Worm (Caenorhabditis elegans): ENCODE data around the gene mma-1.

mma-1 gene

DNA sequence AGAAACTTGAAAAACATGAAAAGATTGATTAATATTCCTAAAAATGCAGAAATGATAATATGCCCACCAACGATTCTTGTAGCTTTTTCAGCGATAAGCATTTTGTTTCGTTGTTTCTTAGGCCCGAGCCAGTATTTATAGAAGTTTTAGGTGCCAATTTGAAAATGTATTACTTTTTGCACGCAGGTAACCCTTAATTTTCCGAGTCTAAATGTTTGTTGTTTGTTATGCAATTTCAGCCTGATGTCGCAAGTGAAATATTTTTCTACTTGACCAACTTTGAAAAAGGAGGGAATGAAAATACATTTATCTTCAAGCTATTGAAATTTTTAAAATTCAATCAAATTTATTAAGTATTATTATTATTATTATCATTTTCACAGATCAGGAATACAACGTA is 36.0 kb upstream of the mma-1 start, which contains the start of gene srx-113:
Gene srx-113 (minus strand): TSS at position 101 of the 400 bp plus-strand sequence.
- TF ChIP-seq nhr-77 (tag; optimal IDR thresholded peaks at IDR 0.05) = no peak
- TF ChIP-seq fkh-10 (GFP tag; optimal IDR thresholded peaks at IDR 0.05) = no peak
- TF ChIP-seq nhr-23 (tag; optimal IDR thresholded peaks at IDR 0.05) = no peak
- TF ChIP-seq egl-27 (tag; optimal IDR thresholded peaks at IDR 0.05) = no peak
- no peak for TF ChIP-seq hmg-11 (tag; optimal IDR thresholded peaks at IDR 0.05)
- no peak for TF ChIP-seq aly-2 (tag; optimal IDR thresholded peaks at IDR 0.05)
- TF ChIP-seq nhr-67 (tag; optimal IDR thresholded peaks at IDR 0.05) = no peak
- no peak for TF ChIP-seq nhr-11 (tag; optimal IDR thresholded peaks at IDR 0.05)
- TF ChIP-seq fos-1 (tag; optimal IDR thresholded peaks at IDR 0.05) = no peak
- no peak for TF ChIP-seq daf-12 (tag; optimal IDR thresholded peaks at IDR 0.05)
- TF ChIP-seq lin-39 (tag; optimal IDR thresholded peaks at IDR 0.05) = no peak
- TF ChIP-seq unc-62 (GFP tag; optimal IDR thresholded peaks at IDR 0.05) = no peak
- no peak for TF ChIP-seq nhr-25 (tag; optimal IDR thresholded peaks at IDR 0.05)
- TF ChIP-seq sea-2 (GFP tag; optimal IDR thresholded peaks at IDR 0.05) = no peak
- TF ChIP-seq fkh-2 (tag; optimal IDR thresholded peaks at IDR 0.05) = no peak

DNA sequence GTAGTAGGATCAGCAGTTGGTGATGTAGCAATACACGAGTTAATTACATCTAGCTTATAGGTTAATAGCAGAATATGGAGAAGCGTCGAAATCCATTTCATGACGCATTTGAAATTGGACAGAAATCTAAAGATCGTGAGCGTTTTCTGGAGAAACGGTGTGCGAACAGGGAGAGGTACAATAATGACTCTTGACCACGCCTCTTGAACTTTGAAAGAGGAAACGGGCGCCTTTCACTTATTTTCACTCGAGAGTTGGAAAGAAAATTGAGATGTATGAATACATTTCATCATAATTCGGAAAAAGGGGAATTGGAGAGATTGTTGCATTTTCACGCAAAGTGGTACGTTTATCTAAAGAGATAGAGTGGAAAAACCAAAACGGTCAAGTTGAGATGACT is 33.6 kb upstream of the mma-1 start, which contains the start of gene F56H9.6:
Gene F56H9.6 (minus strand): TSS at position 101 of the 400 bp plus-strand sequence.
- TF ChIP-seq zag-1 (tag; optimal IDR thresholded peaks at IDR 0.05) = no peak
- TF ChIP-seq nhr-67 (tag; optimal IDR thresholded peaks at IDR 0.05) = no peak
- TF ChIP-seq nhr-25 (tag; optimal IDR thresholded peaks at IDR 0.05) = no peak
- TF ChIP-seq lin-39 (tag; optimal IDR thresholded peaks at IDR 0.05) = no peak
- no peak for TF ChIP-seq pha-4 (tag; optimal IDR thresholded peaks at IDR 0.05)
- TF ChIP-seq elt-1 (tag; optimal IDR thresholded peaks at IDR 0.05) = no peak
- no peak for TF ChIP-seq unc-39 (tag; optimal IDR thresholded peaks at IDR 0.05)
- TF ChIP-seq elt-3 (tag; optimal IDR thresholded peaks at IDR 0.05) = no peak
- no peak for TF ChIP-seq ceh-28 (tag; optimal IDR thresholded peaks at IDR 0.05)
- no peak for TF ChIP-seq jun-1 (tag; optimal IDR thresholded peaks at IDR 0.05)
- TF ChIP-seq pqm-1 (tag; optimal IDR thresholded peaks at IDR 0.05) = no peak
- TF ChIP-seq aly-2 (tag; optimal IDR thresholded peaks at IDR 0.05) = no peak
- no peak for TF ChIP-seq lsy-12 (tag; optimal IDR thresholded peaks at IDR 0.05)
- no peak for TF ChIP-seq elt-2 (tag; optimal IDR thresholded peaks at IDR 0.05)
- no peak for TF ChIP-seq ZK546.5 (tag; optimal IDR thresholded peaks at IDR 0.05)
- no peak for TF ChIP-seq nhr-77 (tag; optimal IDR thresholded peaks at IDR 0.05)
- TF ChIP-seq ceh-9 (tag; optimal IDR thresholded peaks at IDR 0.05) = no peak

DNA sequence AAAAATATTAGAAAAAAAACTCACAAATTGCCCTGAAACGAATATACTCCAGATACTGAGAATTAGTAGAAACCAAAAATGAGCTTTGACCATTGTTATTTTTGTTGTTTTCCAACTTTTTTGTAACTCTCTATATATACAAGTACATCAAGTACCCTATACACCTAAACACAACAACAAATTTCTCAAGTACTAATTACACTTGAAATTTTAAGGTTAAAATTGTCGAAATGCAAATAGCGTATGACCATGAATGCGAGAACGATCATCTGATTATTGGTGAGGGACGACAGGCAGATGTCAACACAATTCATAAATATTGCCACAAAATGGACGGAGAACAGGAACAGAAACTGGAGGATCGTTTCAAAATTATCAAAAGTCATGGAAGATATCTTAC is 28.3 kb upstream of the mma-1 start, which contains the start of gene F56H9.9:
Gene F56H9.9 (minus strand): TSS at position 101 of the 400 bp plus-strand sequence.
- TF ChIP-seq nhr-11 (tag; optimal IDR thresholded peaks at IDR 0.05) (no peak), elt-3 (tag; optimal IDR thresholded peaks at IDR 0.05) (no peak), lin-15B (tag; optimal IDR thresholded peaks at IDR 0.05) (no peak), pqm-1 (tag; optimal IDR thresholded peaks at IDR 0.05) (no peak), fkh-10 (GFP tag; optimal IDR thresholded peaks at IDR 0.05) (no peak)

DNA sequence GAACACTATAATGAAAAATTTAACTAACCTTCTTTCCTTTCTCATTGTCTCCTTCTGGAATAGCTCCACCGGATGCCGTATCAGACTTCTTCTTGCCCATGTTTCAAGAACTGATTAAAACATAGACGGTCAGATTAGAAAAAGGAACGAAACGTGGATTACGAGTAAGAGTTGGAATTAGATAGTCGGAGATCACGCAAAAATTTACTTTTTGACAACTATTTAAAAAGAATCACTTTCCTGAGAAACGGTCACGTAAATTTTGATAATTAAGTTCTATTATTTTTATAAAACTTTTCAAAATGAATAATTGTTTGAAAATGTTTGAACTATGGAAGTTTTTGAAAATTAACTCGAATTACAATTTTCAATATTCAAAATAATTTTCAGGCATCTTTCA is 16.0 kb upstream of the mma-1 start, which contains the start of gene cyc-2.2:
Gene cyc-2.2 (minus strand): TSS at position 101 of the 400 bp plus-strand sequence.
- no peak for TF ChIP-seq nhr-12 (tag; optimal IDR thresholded peaks at IDR 0.05)
- TF ChIP-seq ztf-11 (tag; optimal IDR thresholded peaks at IDR 0.05) = no peak
- TF ChIP-seq skn-1 (tag; optimal IDR thresholded peaks at IDR 0.05) = no peak
- TF ChIP-seq elt-1 (tag; optimal IDR thresholded peaks at IDR 0.05) = no peak
- no peak for TF ChIP-seq unc-39 (tag; optimal IDR thresholded peaks at IDR 0.05)
- TF ChIP-seq pha-4 (tag; optimal IDR thresholded peaks at IDR 0.05) = no peak
- no peak for TF ChIP-seq lsy-12 (tag; optimal IDR thresholded peaks at IDR 0.05)
- TF ChIP-seq sea-2 (GFP tag; optimal IDR thresholded peaks at IDR 0.05) = no peak
- no peak for TF ChIP-seq nhr-25 (tag; optimal IDR thresholded peaks at IDR 0.05)
- no peak for TF ChIP-seq jun-1 (tag; optimal IDR thresholded peaks at IDR 0.05)
- no peak for TF ChIP-seq ceh-82 (tag; optimal IDR thresholded peaks at IDR 0.05)
- TF ChIP-seq tbx-2 (tag; optimal IDR thresholded peaks at IDR 0.05) = no peak
- TF ChIP-seq egl-27 (tag; optimal IDR thresholded peaks at IDR 0.05) = no peak
- TF ChIP-seq elt-2 (tag; optimal IDR thresholded peaks at IDR 0.05) = no peak
- TF ChIP-seq fos-1 (tag; optimal IDR thresholded peaks at IDR 0.05) = no peak
- TF ChIP-seq lin-39 (tag; optimal IDR thresholded peaks at IDR 0.05) = no peak
- no peak for TF ChIP-seq unc-62 (GFP tag; optimal IDR thresholded peaks at IDR 0.05)
- no peak for TF ChIP-seq pqm-1 (tag; optimal IDR thresholded peaks at IDR 0.05)
- TF ChIP-seq mml-1 (tag; optimal IDR thresholded peaks at IDR 0.05) = no peak

DNA sequence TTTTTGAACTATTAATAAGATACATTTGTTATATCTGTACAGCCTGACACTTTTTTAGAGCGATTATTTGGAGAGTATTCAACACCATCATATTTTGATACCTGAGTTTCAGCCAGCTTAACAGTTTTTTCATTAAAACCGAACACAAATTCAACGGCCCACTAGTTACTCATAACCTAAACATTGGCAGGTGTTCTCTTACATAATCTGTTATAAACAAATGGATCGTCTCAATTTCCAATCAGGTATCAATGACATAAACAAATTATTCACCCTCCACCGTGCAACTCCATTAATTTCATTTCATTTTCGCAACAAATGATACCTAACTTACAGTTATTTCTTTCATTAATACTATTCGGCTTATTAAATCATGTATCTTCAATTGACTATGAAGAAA is 14.9 kb upstream of the mma-1 start, which contains the start of gene cubn-1:
Gene cubn-1 (plus strand): TSS at position 301 of the 400 bp plus-strand sequence.
- no peak for TF ChIP-seq jun-1 (tag; optimal IDR thresholded peaks at IDR 0.05)
- no peak for TF ChIP-seq pha-4 (tag; optimal IDR thresholded peaks at IDR 0.05)

Measured in whole organism, L3 larva.